Worm (Caenorhabditis elegans) whole organism, L4/young adult: ENCODE data around the gene T11B7.2.

Source experiments
- W03F9.2 ChIP-seq: fragments of 150-350 bp; optimal IDR thresholded peaks from 2 replicates; lab custom pipeline; 2014; ENCODE audit warnings: missing biosample characterization, missing genetic modification characterization
- dao-5 ChIP-seq: sonication (generic microtip); optimal IDR thresholded peaks from 2 replicates; lab custom pipeline; 2016; ENCODE audit warnings: missing genotype, missing genetic modification characterization, moderate library complexity, missing compliant biosample characterization
- him-1 ChIP-seq: sonication (generic microtip); optimal IDR thresholded peaks from 2 replicates; lab custom pipeline; 2016; ENCODE audit warnings: missing genotype, missing genetic modification reagents, missing genetic modification characterization, missing compliant biosample characterization

- TF ChIP-seq him-1 (tag; lab: Kevin White, UChicago) (no peak), W03F9.2 (no peak), dao-5 (no peak)
Observed at ce11 chrIV:8798255-8798654, 46.1 kb downstream of the T11B7.2 start, which contains the start of gene clec-182.
